Worm (Caenorhabditis elegans) whole organism, L3 larva: ENCODE data around the gene sdz-20.

Experiments
- R02D3.7 ChIP-seq: fragments of 150-350 bp; optimal IDR thresholded peaks from 2 replicates; lab custom pipeline; 2014; ENCODE audit warnings: missing biosample characterization, missing genetic modification characterization
- ZK546.5 ChIP-seq: sonication (generic microtip); optimal IDR thresholded peaks from 2 replicates; lab custom pipeline; 2017; ENCODE audit warnings: missing biosample characterization, missing genetic modification characterization
- aly-2 ChIP-seq: fragments of 150-350 bp; optimal IDR thresholded peaks from 2 replicates; lab custom pipeline; 2014; ENCODE audit warnings: missing biosample characterization, missing genetic modification characterization
- ceh-16 ChIP-seq: sonication (generic microtip); optimal IDR thresholded peaks from 2 replicates; lab custom pipeline; 2017; ENCODE audit warnings: missing biosample characterization, missing genetic modification characterization
- ceh-28 ChIP-seq: fragments of 150-350 bp; optimal IDR thresholded peaks from 2 replicates; lab custom pipeline; 2014; ENCODE audit warnings: missing biosample characterization, missing genetic modification reagents, missing genetic modification characterization
- ceh-9 ChIP-seq: sonication (generic microtip); optimal IDR thresholded peaks from 2 replicates; lab custom pipeline; 2018; ENCODE audit warnings: missing biosample characterization, missing genetic modification characterization
- egl-27 ChIP-seq: sonication (generic microtip); optimal IDR thresholded peaks from 4 replicates; lab custom pipeline; 2017; ENCODE audit warnings: missing biosample characterization, missing genetic modification reagents, missing genetic modification characterization
- elt-1 ChIP-seq: fragments of 150-350 bp; optimal IDR thresholded peaks from 2 replicates; lab custom pipeline; 2014; ENCODE audit warnings: missing biosample characterization, missing genetic modification characterization
- elt-2 ChIP-seq: sonication (generic microtip); optimal IDR thresholded peaks from 2 replicates; lab custom pipeline; 2016; ENCODE audit warnings: missing genetic modification reagents, mild to moderate bottlenecking, missing genetic modification characterization, missing compliant biosample characterization
- eor-1 ChIP-seq, 2 experiments: fragments of 150-350 bp; optimal IDR thresholded peaks; 2 replicates each; lab custom pipeline; 2014 to 2018; ENCODE audit warnings: missing biosample characterization in 2 of 2, missing genetic modification characterization in 2 of 2
- fkh-10 ChIP-seq: sonication (generic microtip); optimal IDR thresholded peaks from 2 replicates; lab custom pipeline; 2017; ENCODE audit warnings: missing biosample characterization, missing genetic modification reagents, missing genetic modification characterization
- fkh-2 ChIP-seq: fragments of 150-350 bp; optimal IDR thresholded peaks from 2 replicates; lab custom pipeline; 2014; ENCODE audit warnings: missing biosample characterization, missing genetic modification reagents, missing genetic modification characterization
- fos-1 ChIP-seq: fragments of 150-350 bp; optimal IDR thresholded peaks from 2 replicates; lab custom pipeline; 2014; ENCODE audit warnings: missing biosample characterization, missing genetic modification characterization
- hmg-11 ChIP-seq: sonication (generic microtip); optimal IDR thresholded peaks from 2 replicates; lab custom pipeline; 2016; ENCODE audit warnings: missing genetic modification characterization, missing compliant biosample characterization
- jun-1 ChIP-seq: fragments of 150-350 bp; optimal IDR thresholded peaks from 2 replicates; lab custom pipeline; 2014; ENCODE audit warnings: missing biosample characterization, missing genetic modification reagents, missing genetic modification characterization
- lin-15B ChIP-seq: fragments of 150-350 bp; optimal IDR thresholded peaks from 2 replicates; lab custom pipeline; 2014; ENCODE audit warnings: missing biosample characterization, missing genetic modification characterization
- lin-39 ChIP-seq: fragments of 150-350 bp; optimal IDR thresholded peaks from 2 replicates; lab custom pipeline; 2018; ENCODE audit warnings: missing biosample characterization, missing genetic modification reagents, missing genetic modification characterization
- lsy-12 ChIP-seq: sonication (generic microtip); optimal IDR thresholded peaks from 2 replicates; lab custom pipeline; 2016; ENCODE audit warnings: mild to moderate bottlenecking, missing genetic modification characterization, missing compliant biosample characterization
- mml-1 ChIP-seq: fragments of 150-350 bp; sonication (generic microtip); optimal IDR thresholded peaks from 3 replicates; lab custom pipeline; 2014; ENCODE audit warnings: missing biosample characterization, missing genetic modification characterization
- nfya-1 ChIP-seq: sonication (generic microtip); optimal IDR thresholded peaks from 2 replicates; lab custom pipeline; 2017; ENCODE audit warnings: missing genetic modification characterization, mild to moderate bottlenecking, missing compliant biosample characterization, antibody characterized with exemption, moderate library complexity; ENCODE audit not compliant: insufficient read depth
- nhr-12 ChIP-seq: fragments of 150-350 bp; optimal IDR thresholded peaks from 2 replicates; lab custom pipeline; 2014; ENCODE audit warnings: missing biosample characterization, missing genetic modification characterization
- nhr-23 ChIP-seq: fragments of 150-350 bp; optimal IDR thresholded peaks from 2 replicates; lab custom pipeline; 2014; ENCODE audit warnings: missing biosample characterization, missing genetic modification reagents, missing genetic modification characterization
- nhr-25 ChIP-seq: sonication (generic microtip); optimal IDR thresholded peaks from 2 replicates; lab custom pipeline; 2017; ENCODE audit warnings: missing biosample characterization, missing genetic modification characterization
- nhr-28 ChIP-seq: fragments of 150-350 bp; optimal IDR thresholded peaks from 2 replicates; lab custom pipeline; 2014; ENCODE audit warnings: missing biosample characterization, missing genetic modification characterization
- nhr-43 ChIP-seq: sonication (generic microtip); optimal IDR thresholded peaks from 2 replicates; lab custom pipeline; 2016; ENCODE audit warnings: mild to moderate bottlenecking, missing genetic modification characterization, missing compliant biosample characterization; ENCODE audit not compliant: poor library complexity, severe bottlenecking
- nhr-67 ChIP-seq: fragments of 150-350 bp; optimal IDR thresholded peaks from 2 replicates; lab custom pipeline; 2014; ENCODE audit warnings: missing biosample characterization, missing genetic modification characterization
- nhr-77 ChIP-seq: fragments of 150-350 bp; optimal IDR thresholded peaks from 2 replicates; lab custom pipeline; 2014; ENCODE audit warnings: missing biosample characterization, missing genetic modification characterization
- pha-4 ChIP-seq: fragments of 150-350 bp; optimal IDR thresholded peaks from 2 replicates; lab custom pipeline; 2014; ENCODE audit warnings: missing biosample characterization, missing genetic modification reagents, missing genetic modification characterization
- pqm-1 ChIP-seq: fragments of 150-350 bp; optimal IDR thresholded peaks from 2 replicates; lab custom pipeline; 2017; ENCODE audit warnings: missing biosample characterization, missing genetic modification characterization, inconsistent platforms
- sea-2 ChIP-seq: fragments of 150-350 bp; sonication (generic microtip); optimal IDR thresholded peaks from 4 replicates; lab custom pipeline; 2014; ENCODE audit warnings: missing biosample characterization, missing genetic modification reagents, missing genetic modification characterization
- skn-1 ChIP-seq: fragments of 150-350 bp; optimal IDR thresholded peaks from 2 replicates; lab custom pipeline; 2014; ENCODE audit warnings: missing biosample characterization, missing genetic modification characterization
- snpc-4 ChIP-seq: fragments of 150-350 bp; optimal IDR thresholded peaks from 2 replicates; lab custom pipeline; 2014; ENCODE audit warnings: missing biosample characterization, missing genetic modification characterization
- tbx-2 ChIP-seq: sonication (generic microtip); optimal IDR thresholded peaks from 2 replicates; lab custom pipeline; 2016; ENCODE audit warnings: mild to moderate bottlenecking, missing genetic modification characterization, missing compliant biosample characterization
- unc-62 ChIP-seq: fragments of 150-350 bp; sonication (generic microtip); optimal IDR thresholded peaks from 4 replicates; lab custom pipeline; 2014; ENCODE audit warnings: missing biosample characterization, missing genetic modification reagents, missing genetic modification characterization
- zag-1 ChIP-seq: fragments of 150-350 bp; optimal IDR thresholded peaks from 2 replicates; lab custom pipeline; 2014; ENCODE audit warnings: missing biosample characterization, missing genetic modification characterization
- ztf-4 ChIP-seq: fragments of 150-350 bp; optimal IDR thresholded peaks from 2 replicates; lab custom pipeline; 2014; ENCODE audit warnings: missing biosample characterization, missing genetic modification characterization

sdz-20 gene

DNA sequence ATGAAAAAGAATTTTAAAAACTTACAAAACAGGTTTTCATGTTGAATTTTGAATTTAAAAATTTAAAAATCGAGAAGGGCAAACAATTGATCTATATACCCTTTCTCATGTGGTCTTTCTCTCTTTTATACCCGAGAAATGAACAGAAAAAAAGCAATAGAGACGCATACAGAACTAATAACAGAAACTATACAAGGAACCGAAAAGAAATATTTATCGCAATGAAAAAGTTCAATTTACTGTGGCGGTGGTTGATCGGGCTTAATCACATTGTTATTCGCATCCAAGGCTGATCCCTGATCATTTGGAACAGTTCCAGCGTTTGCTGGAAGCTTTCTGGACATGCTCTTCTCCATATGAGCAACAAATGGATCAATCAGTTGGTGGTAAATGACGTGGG is 44.4 kb downstream of the sdz-20 start, which contains the start of gene T03F6.10:
Gene T03F6.10, minus strand, starts transcription at position 101 of the 400 bp plus-strand sequence.
- TF ChIP-seq lin-15B (tag; lab: Kevin White, UChicago) (no peak), nhr-77 (no peak), zag-1 (tag; lab: Kevin White, UChicago) (no peak), mml-1 (no peak), unc-62 (GFP tag; lab: Kevin White, UChicago) (no peak), snpc-4 (tag; lab: Kevin White, UChicago) (no peak)

DNA sequence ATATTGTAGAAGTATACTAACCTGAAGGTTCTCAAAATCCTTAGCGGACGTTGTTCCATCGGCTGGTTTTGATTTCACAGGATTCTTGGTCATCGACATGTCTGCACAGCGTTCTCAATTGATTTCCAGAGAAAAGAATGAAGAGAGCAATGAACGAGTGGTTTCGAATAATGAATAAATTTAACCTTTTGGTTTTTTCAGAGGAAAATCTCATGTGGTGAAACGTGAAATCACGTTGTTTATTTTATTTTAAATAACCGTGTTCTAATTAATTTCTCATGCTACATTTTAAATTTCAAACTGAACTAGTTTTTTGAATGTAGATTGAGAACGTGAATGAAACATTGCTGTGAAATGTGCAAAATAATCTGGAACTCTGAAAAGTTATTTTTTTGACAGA is 46.3 kb downstream of the sdz-20 start, which contains the start of gene T03F6.6:
Gene T03F6.6, minus strand, starts transcription at position 101 of the 400 bp plus-strand sequence.
- TF ChIP-seq pha-4 = no peak
- TF ChIP-seq unc-62 (GFP tag; lab: Kevin White, UChicago) = no peak
- TF ChIP-seq ztf-4 = no peak
- no peak for TF ChIP-seq skn-1 (tag; lab: Kevin White, UChicago)
- TF ChIP-seq hmg-11 (tag; lab: Kevin White, UChicago) = no peak
- TF ChIP-seq fkh-10 (GFP tag; lab: Kevin White, UChicago) = no peak

- TF ChIP-seq elt-1 (tag; lab: Kevin White, UChicago) (peak; percentile 96), nhr-28 (no peak), tbx-2 (tag; lab: Kevin White, UChicago) (no peak), nhr-77 (no peak), ceh-16 (tag; lab: Kevin White, UChicago) (no peak)
Observed at ce11 chrIII:13380881-13381280, 47.0 kb downstream of the sdz-20 start.

DNA sequence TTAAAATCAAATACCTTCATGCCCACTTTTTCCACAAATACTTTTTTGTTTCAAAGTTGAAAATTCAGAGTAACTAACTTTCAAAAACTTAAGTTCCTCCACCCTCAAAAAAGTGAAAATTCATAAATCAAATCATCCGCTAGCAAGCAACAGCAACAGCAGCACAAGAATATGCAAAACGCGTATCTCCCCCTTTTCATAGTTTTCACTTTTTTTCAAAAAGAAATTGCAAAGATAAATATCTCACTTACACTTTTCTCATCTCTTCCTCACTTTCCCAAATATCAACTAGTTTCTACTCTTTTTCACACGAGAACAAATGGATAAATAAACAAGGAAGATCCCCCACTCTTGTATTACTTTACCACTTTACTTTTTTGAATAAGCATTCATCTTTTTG is 47.8 kb downstream of the sdz-20 start:
- no peak for TF ChIP-seq tbx-2 (tag; lab: Kevin White, UChicago)
- TF ChIP-seq pha-4 = peak; percentile 7
- TF ChIP-seq, all 47 proteins: peak for 1

DNA sequence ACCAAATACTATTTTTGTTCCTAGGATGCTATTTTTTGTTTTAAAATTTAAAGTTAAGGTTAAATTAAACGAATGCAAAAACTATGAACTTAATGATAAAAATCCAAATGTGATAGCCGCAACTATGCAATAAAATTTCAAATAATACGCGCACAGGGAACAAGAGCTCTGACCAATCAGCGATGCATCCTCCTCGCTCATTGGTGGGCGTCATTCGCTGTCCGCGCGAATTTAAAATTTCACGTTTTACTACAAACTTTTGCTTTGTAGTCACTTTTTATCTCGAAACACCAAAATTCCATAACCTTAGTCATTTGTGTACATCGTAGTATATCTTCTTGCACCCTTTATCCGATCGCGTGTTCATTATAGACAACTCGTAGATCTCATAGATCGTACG is 49.3 kb downstream of the sdz-20 start:
- TF ChIP-seq ceh-28 (no peak), pqm-1 (tag; lab: Kevin White, UChicago) (no peak), nhr-25 (tag; lab: Kevin White, UChicago) (no peak), eor-1 (tag; optimal IDR thresholded peaks at IDR 0.05; lab: Kevin White, UChicago) (no peak), ceh-16 (tag; lab: Kevin White, UChicago) (no peak), egl-27 (tag; lab: Kevin White, UChicago) (no peak), nhr-67 (tag; lab: Kevin White, UChicago) (no peak), elt-2 (tag; lab: Kevin White, UChicago) (no peak), nhr-23 (tag; lab: Kevin White, UChicago) (no peak), nhr-43 (tag; lab: Kevin White, UChicago) (no peak), jun-1 (tag; lab: Kevin White, UChicago) (no peak), lsy-12 (tag; lab: Kevin White, UChicago) (no peak), ZK546.5 (tag; lab: Kevin White, UChicago) (no peak), lin-39 (no peak), sea-2 (no peak), ztf-4 (no peak), nhr-12 (tag; lab: Kevin White, UChicago) (no peak)

- no peak for TF ChIP-seq skn-1 (tag; lab: Kevin White, UChicago)
- TF ChIP-seq ceh-16 (tag; lab: Kevin White, UChicago) = no peak
- no peak for TF ChIP-seq nhr-12 (tag; lab: Kevin White, UChicago)
- TF ChIP-seq ceh-9 (tag; lab: Kevin White, UChicago) = no peak
- TF ChIP-seq nfya-1 (tag; lab: Kevin White, UChicago) = no peak
- TF ChIP-seq fkh-2 = no peak
- no peak for TF ChIP-seq fkh-10 (GFP tag; lab: Kevin White, UChicago)
- no peak for TF ChIP-seq pha-4
- no peak for TF ChIP-seq fos-1 (tag; lab: Kevin White, UChicago)
- TF ChIP-seq R02D3.7 (tag; lab: Kevin White, UChicago) = no peak
- TF ChIP-seq jun-1 (tag; lab: Kevin White, UChicago) = no peak
- TF ChIP-seq tbx-2 (tag; lab: Kevin White, UChicago) = no peak
- TF ChIP-seq elt-2 (tag; lab: Kevin White, UChicago) = no peak
- TF ChIP-seq pqm-1 (tag; lab: Kevin White, UChicago) = no peak
- TF ChIP-seq elt-1 (tag; lab: Kevin White, UChicago) = no peak
- TF ChIP-seq eor-1 (tag; optimal IDR thresholded peaks at IDR 0.05; lab: Kevin White, UChicago) = no peak
- no peak for TF ChIP-seq ZK546.5 (tag; lab: Kevin White, UChicago)
- no peak for TF ChIP-seq aly-2 (tag; lab: Kevin White, UChicago)
- TF ChIP-seq lsy-12 (tag; lab: Kevin White, UChicago) = no peak
Observed at ce11 chrIII:13385850-13386249, 52.0 kb downstream of the sdz-20 start, which contains the start of gene T03F6.4. TSS of gene T03F6.4 (plus strand) at chrIII:13386150.
